Worm (Caenorhabditis elegans) whole organism, young adult: ENCODE measurements around the gene cct-7.

Experiments
- B0019.2 ChIP-seq: fragments of 200-800 bp; sonication (Bioruptor generic); conservative IDR thresholded peaks from 2 replicates; pipeline ENCODE4 v1.3.6; 2022; ENCODE audit warnings: missing genetic modification reagents, missing genetic modification characterization, missing compliant biosample characterization
- B0261.1 ChIP-seq: sonication (generic microtip); optimal IDR thresholded peaks from 2 replicates; lab custom pipeline; 2016; ENCODE audit warnings: mild to moderate bottlenecking, missing genetic modification characterization, moderate library complexity, missing compliant biosample characterization
- B0336.3 ChIP-seq: fragments of 200-800 bp; sonication (Bioruptor generic); IDR thresholded peaks from 2 replicates; pipeline ENCODE4 v1.3.6; 2022; ENCODE audit warnings: missing genetic modification characterization, missing compliant biosample characterization
- C06A6.2 ChIP-seq: fragments of 200-800 bp; sonication (Bioruptor generic); conservative IDR thresholded peaks from 2 replicates; pipeline ENCODE4 v1.3.6; 2022; ENCODE audit warnings: missing genetic modification characterization, missing compliant biosample characterization
- D2030.7 ChIP-seq: fragments of 200-800 bp; sonication (Bioruptor generic); IDR thresholded peaks from 2 replicates; pipeline ENCODE4 v1.3.6; 2022; ENCODE audit warnings: missing genetic modification reagents, missing genetic modification characterization, missing compliant biosample characterization
- F22D6.2 ChIP-seq: sonication (generic microtip); optimal IDR thresholded peaks from 2 replicates; lab custom pipeline; 2016; ENCODE audit warnings: mild to moderate bottlenecking, missing genetic modification characterization, missing compliant biosample characterization
- F23B12.7 ChIP-seq: sonication (generic microtip); optimal IDR thresholded peaks from 2 replicates; lab custom pipeline; 2017; ENCODE audit warnings: missing genetic modification characterization, mild to moderate bottlenecking, missing compliant biosample characterization, antibody characterized with exemption, moderate library complexity; ENCODE audit not compliant: insufficient read depth
- F33H1.4 ChIP-seq: fragments of 200-800 bp; sonication (Bioruptor generic); IDR thresholded peaks from 2 replicates; pipeline ENCODE4 v1.3.6; 2022; ENCODE audit warnings: missing genetic modification reagents, missing genetic modification characterization, missing compliant biosample characterization
- F39B2.1 ChIP-seq: fragments of 200-800 bp; sonication (Bioruptor generic); IDR thresholded peaks from 2 replicates; pipeline ENCODE4 v1.3.6; 2022; ENCODE audit warnings: missing genetic modification reagents, missing genetic modification characterization, missing compliant biosample characterization
- F49E8.2 ChIP-seq: sonication (generic microtip); optimal IDR thresholded peaks from 3 replicates; lab custom pipeline; 2017; ENCODE audit warnings: missing genetic modification characterization, mild to moderate bottlenecking, missing compliant biosample characterization, antibody characterized with exemption, moderate library complexity; ENCODE audit not compliant: insufficient read depth
- K11D2.4 ChIP-seq: fragments of 200-800 bp; sonication (Bioruptor generic); IDR thresholded peaks from 2 replicates; pipeline ENCODE4 v1.3.6; 2022; ENCODE audit warnings: missing genetic modification reagents, missing genetic modification characterization, missing compliant biosample characterization
- Y95B8A.8 ChIP-seq: fragments of 200-800 bp; sonication (Bioruptor generic); IDR thresholded peaks from 2 replicates; pipeline ENCODE4 v1.3.6; 2022; ENCODE audit warnings: missing genetic modification reagents, missing genetic modification characterization, missing compliant biosample characterization
- aptf-3 ChIP-seq: fragments of 200-800 bp; sonication (Bioruptor generic); IDR thresholded peaks from 2 replicates; pipeline ENCODE4 v1.3.6; 2022; ENCODE audit warnings: missing genetic modification characterization, missing compliant biosample characterization
- athp-1 ChIP-seq: sonication (generic microtip); optimal IDR thresholded peaks from 2 replicates; lab custom pipeline; 2017; ENCODE audit warnings: mild to moderate bottlenecking, missing genetic modification characterization, missing compliant biosample characterization
- attf-5 ChIP-seq: fragments of 200-800 bp; sonication (Bioruptor generic); optimal IDR thresholded peaks from 2 replicates; lab custom pipeline; 2018; ENCODE audit warnings: mild to moderate bottlenecking, missing genetic modification characterization, missing compliant biosample characterization
- bed-1 ChIP-seq: fragments of 200-800 bp; sonication (Bioruptor generic); IDR thresholded peaks from 2 replicates; pipeline ENCODE4 v1.3.6; 2022; ENCODE audit warnings: missing genetic modification reagents, missing genetic modification characterization, missing compliant biosample characterization
- ceh-27 ChIP-seq: fragments of 200-800 bp; sonication (Bioruptor generic); optimal IDR thresholded peaks from 2 replicates; lab custom pipeline; 2018; ENCODE audit warnings: mild to moderate bottlenecking, missing genetic modification characterization, moderate library complexity, missing compliant biosample characterization
- ceh-79 ChIP-seq: sonication (generic microtip); optimal IDR thresholded peaks from 2 replicates; lab custom pipeline; 2017; ENCODE audit warnings: mild to moderate bottlenecking, missing genetic modification characterization, missing compliant biosample characterization
- ceh-91 ChIP-seq: fragments of 200-800 bp; sonication (Bioruptor generic); IDR thresholded peaks from 2 replicates; pipeline ENCODE4 v1.3.6; 2022; ENCODE audit warnings: missing genetic modification reagents, missing genetic modification characterization, missing compliant biosample characterization
- chd-7 ChIP-seq: sonication (generic microtip); optimal IDR thresholded peaks from 2 replicates; lab custom pipeline; 2016; ENCODE audit warnings: mild to moderate bottlenecking, missing genetic modification characterization, moderate library complexity, missing compliant biosample characterization
- die-1 ChIP-seq: sonication (generic microtip); optimal IDR thresholded peaks from 2 replicates; lab custom pipeline; 2016; ENCODE audit warnings: missing genotype, mild to moderate bottlenecking, missing genetic modification characterization, missing compliant biosample characterization
- efl-1 ChIP-seq: fragments of 150-350 bp; optimal IDR thresholded peaks from 2 replicates; lab custom pipeline; 2014; ENCODE audit warnings: missing biosample characterization, missing genetic modification reagents, missing genetic modification characterization
- egl-18 ChIP-seq: fragments of 200-800 bp; sonication (Bioruptor generic); IDR thresholded peaks from 2 replicates; pipeline ENCODE4 v1.3.6; 2022; ENCODE audit warnings: missing genetic modification reagents, missing genetic modification characterization, missing compliant biosample characterization
- ekl-4 ChIP-seq: fragments of 200-800 bp; sonication (Bioruptor generic); IDR thresholded peaks from 2 replicates; pipeline ENCODE4 v1.3.6; 2022; ENCODE audit warnings: missing genetic modification reagents, missing genetic modification characterization, missing compliant biosample characterization
- hmg-1.2 ChIP-seq: fragments of 200-800 bp; sonication (Bioruptor generic); IDR thresholded peaks from 2 replicates; pipeline ENCODE4 v1.3.6; 2022; ENCODE audit warnings: missing genetic modification reagents, missing genetic modification characterization, missing compliant biosample characterization
- hrde-1 ChIP-seq: sonication (generic microtip); optimal IDR thresholded peaks from 2 replicates; lab custom pipeline; 2016; ENCODE audit warnings: missing genetic modification characterization, mild to moderate bottlenecking, missing compliant biosample characterization, moderate library complexity, missing genotype, missing genetic modification reagents, borderline replicate concordance
- lin-35 ChIP-seq, 3 experiments: fragments of 150-350 bp in 2 of 3; sonication (generic microtip) in 1 of 3; optimal IDR thresholded peaks; 2 replicates each; lab custom pipeline; 2014 to 2018; ENCODE audit warnings: missing biosample characterization in 3 of 3, missing genetic modification characterization in 3 of 3, missing genetic modification reagents in 3 of 3
- lin-40 ChIP-seq: sonication (generic microtip); optimal IDR thresholded peaks from 2 replicates; lab custom pipeline; 2016; ENCODE audit warnings: missing genetic modification characterization, mild to moderate bottlenecking, missing compliant biosample characterization, missing genotype, missing genetic modification reagents
- nhr-179 ChIP-seq: sonication (generic microtip); optimal IDR thresholded peaks from 2 replicates; lab custom pipeline; 2016; ENCODE audit warnings: mild to moderate bottlenecking, missing genetic modification characterization, missing compliant biosample characterization
- nhr-80 ChIP-seq: sonication (generic microtip); optimal IDR thresholded peaks from 2 replicates; lab custom pipeline; 2016; ENCODE audit warnings: missing genetic modification characterization, missing compliant biosample characterization
- nhr-90 ChIP-seq: sonication (generic microtip); optimal IDR thresholded peaks from 2 replicates; lab custom pipeline; 2016; ENCODE audit warnings: missing genotype, mild to moderate bottlenecking, missing genetic modification characterization, missing compliant biosample characterization
- pha-4 ChIP-seq: fragments of 150-350 bp; sonication (generic microtip); optimal IDR thresholded peaks from 2 replicates; lab custom pipeline; 2014; ENCODE audit warnings: missing biosample characterization, missing genetic modification reagents, missing genetic modification characterization
- rpc-1 ChIP-seq, 2 experiments: fragments of 150-350 bp in 1 of 2; sonication (generic microtip) in 1 of 2; optimal IDR thresholded peaks; 2 replicates each; lab custom pipeline; 2014 to 2018; ENCODE audit warnings: missing biosample characterization in 1 of 2, missing genetic modification characterization in 1 of 2, missing genetic modification reagents in 1 of 2, missing genotype in 1 of 2
- snpc-1.1 ChIP-seq: sonication (generic microtip); optimal IDR thresholded peaks from 2 replicates; lab custom pipeline; 2017; ENCODE audit warnings: missing genetic modification characterization, mild to moderate bottlenecking, missing compliant biosample characterization, antibody characterized with exemption, moderate library complexity, missing genotype, missing genetic modification reagents; ENCODE audit not compliant: insufficient read depth
- somi-1 ChIP-seq: fragments of 200-800 bp; sonication (Bioruptor generic); optimal IDR thresholded peaks from 2 replicates; lab custom pipeline; 2018; ENCODE audit warnings: mild to moderate bottlenecking, missing genetic modification characterization, missing compliant biosample characterization
- sptf-2 ChIP-seq: fragments of 200-800 bp; sonication (Bioruptor generic); optimal IDR thresholded peaks from 2 replicates; lab custom pipeline; 2018; ENCODE audit warnings: mild to moderate bottlenecking, missing genetic modification characterization, missing compliant biosample characterization
- tbx-9 ChIP-seq: sonication (generic microtip); optimal IDR thresholded peaks from 2 replicates; lab custom pipeline; 2016; ENCODE audit warnings: borderline replicate concordance, missing genetic modification characterization, inconsistent platforms, missing compliant biosample characterization
- tlf-1 ChIP-seq: fragments of 200-800 bp; sonication (Bioruptor generic); optimal IDR thresholded peaks from 2 replicates; lab custom pipeline; 2018; ENCODE audit warnings: mild to moderate bottlenecking, missing genetic modification characterization, missing compliant biosample characterization
- xnd-1 ChIP-seq: sonication (generic microtip); optimal IDR thresholded peaks from 2 replicates; lab custom pipeline; 2016; ENCODE audit warnings: missing genotype, missing genetic modification reagents, missing genetic modification characterization, missing compliant biosample characterization
- zim-3 ChIP-seq: sonication (generic microtip); optimal IDR thresholded peaks from 2 replicates; lab custom pipeline; 2017; ENCODE audit warnings: mild to moderate bottlenecking, missing genetic modification characterization, moderate library complexity, missing compliant biosample characterization
- ztf-22 ChIP-seq: fragments of 200-800 bp; sonication (Bioruptor generic); optimal IDR thresholded peaks from 2 replicates; lab custom pipeline; 2018; ENCODE audit warnings: mild to moderate bottlenecking, missing genetic modification characterization, moderate library complexity, missing compliant biosample characterization
- ztf-28 ChIP-seq: fragments of 200-800 bp; sonication (Bioruptor generic); IDR thresholded peaks from 2 replicates; pipeline ENCODE4 v1.3.6; 2022; ENCODE audit warnings: missing genetic modification reagents, missing genetic modification characterization, missing compliant biosample characterization

The cct-7 gene

DNA sequence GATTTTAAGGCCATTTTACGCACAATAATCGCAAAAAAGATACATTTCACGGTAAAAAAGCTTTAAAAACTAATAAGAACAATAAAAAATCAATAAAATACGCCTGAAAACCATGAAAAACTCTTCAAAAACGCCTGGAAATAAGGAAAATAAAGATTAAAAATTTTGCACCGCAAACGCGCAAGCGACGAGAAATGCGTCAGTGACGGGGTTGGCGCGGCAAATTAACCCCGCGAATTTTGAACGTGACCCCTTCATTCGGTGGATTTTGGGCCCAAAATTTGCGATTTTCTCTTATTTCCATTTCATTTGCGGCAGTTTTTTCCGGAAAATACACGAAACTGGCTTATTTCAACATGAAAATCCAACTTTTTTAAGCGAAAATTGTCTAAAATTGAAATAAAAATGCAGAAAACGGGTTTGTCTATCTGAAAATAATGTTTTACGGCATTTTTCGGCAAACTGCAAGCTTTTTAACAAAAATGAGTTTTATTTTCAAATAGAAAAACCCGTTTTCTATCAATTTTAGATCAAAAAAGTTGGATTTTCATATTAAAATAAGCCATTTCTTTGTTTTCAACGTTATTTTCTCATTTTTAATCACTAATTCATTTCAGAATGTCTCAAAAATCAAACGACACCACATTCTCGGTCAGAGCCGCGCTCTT lies 3.3 kb upstream of the cct-7 start, which contains the start of gene knl-3 (continued):
- no peak for TF ChIP-seq bed-1
- TF ChIP-seq attf-5 (GFP tag; lab: Kevin White, UChicago): peak; percentile 96
- TF ChIP-seq F23B12.7: peak; percentile 96
- peak; percentile 93 for TF ChIP-seq ceh-91 (GFP tag; lab: Robert Waterston, UW)
- TF ChIP-seq aptf-3 (GFP tag; lab: Robert Waterston, UW): 0 out of 2 replicates have a peak, but pooled peaks have one; percentile 47
- TF ChIP-seq F33H1.4 (GFP tag; lab: Robert Waterston, UW): peak; percentile 84
- peak; percentile 65 for TF ChIP-seq pha-4 (tag; lab: Kevin White, UChicago)
- peak; percentile 83 for TF ChIP-seq ztf-28 (GFP tag; lab: Robert Waterston, UW)
- TF ChIP-seq snpc-1.1 (tag; lab: Kevin White, UChicago): peak; percentile 61
- no peak for TF ChIP-seq nhr-90 (tag; lab: Kevin White, UChicago)
- TF ChIP-seq efl-1: peak; percentile 96
- peak; percentile 79 for TF ChIP-seq F49E8.2 (tag; lab: Kevin White, UChicago)
- peak; percentile 89 for TF ChIP-seq athp-1 (tag; lab: Kevin White, UChicago)
- peak; percentile 95 for TF ChIP-seq ekl-4
- peak; percentile 92 for TF ChIP-seq tlf-1 (GFP tag; lab: Kevin White, UChicago)
- peak; percentile 90 for TF ChIP-seq Y95B8A.8 (GFP tag; lab: Robert Waterston, UW)
- peak; percentile 35 for TF ChIP-seq somi-1
- TF ChIP-seq hrde-1 (tag; lab: Kevin White, UChicago): peak; percentile 34
- TF ChIP-seq lin-40: peak; percentile 89
- no peak for TF ChIP-seq ztf-22
- TF ChIP-seq die-1: peak; percentile 13
- peak; percentile 79 for TF ChIP-seq B0019.2 (GFP tag; lab: Robert Waterston, UW)
- TF ChIP-seq rpc-1 (optimal IDR thresholded peaks at IDR 0.05; lab: Kevin White, UChicago): no peak
- TF ChIP-seq rpc-1 (tag; optimal IDR thresholded peaks at IDR 0.05; lab: Kevin White, UChicago): no peak
- TF ChIP-seq B0261.1 (tag; lab: Kevin White, UChicago): peak; percentile 26
- peak; percentile 88 for TF ChIP-seq K11D2.4
- peak; percentile 89 for TF ChIP-seq xnd-1 (tag; lab: Kevin White, UChicago)
- peak; percentile 97 for TF ChIP-seq B0336.3
- TF ChIP-seq D2030.7 (GFP tag; lab: Robert Waterston, UW): peak; percentile 95
- TF ChIP-seq zim-3 (tag; lab: Kevin White, UChicago): no peak
- TF ChIP-seq chd-7 (tag; lab: Kevin White, UChicago): peak; percentile 73
- TF ChIP-seq ceh-27 (GFP tag; lab: Kevin White, UChicago): peak; percentile 78
- TF ChIP-seq hmg-1.2 (GFP tag; lab: Robert Waterston, UW): peak; percentile 76
- no peak for TF ChIP-seq tbx-9 (tag; lab: Kevin White, UChicago)
- peak; percentile 60; the same call in 1 of the 2 replicates for TF ChIP-seq egl-18 (GFP tag; lab: Robert Waterston, UW)
- no peak for TF ChIP-seq nhr-179 (tag; lab: Kevin White, UChicago)
- TF ChIP-seq nhr-80 (tag; lab: Kevin White, UChicago): peak; percentile 42
- 0 out of 2 replicates have a peak, but pooled peaks have one; percentile 47 for TF ChIP-seq F39B2.1
- TF ChIP-seq sptf-2: no peak
- peak; percentile 64 for TF ChIP-seq C06A6.2 (GFP tag; lab: Robert Waterston, UW)
- no peak for TF ChIP-seq ceh-79
- no peak for TF ChIP-seq F22D6.2 (tag; lab: Kevin White, UChicago)
- peak; percentile 88 to 94 (median 94) for TF ChIP-seq lin-35 (GFP tag; optimal IDR thresholded peaks at IDR 0.05; lab: Kevin White, UChicago)
- TF ChIP-seq, all 124 proteins: peak for 79
